Worm (Caenorhabditis elegans): ENCODE results near the gene cpg-4.

The cpg-4 gene

DNA sequence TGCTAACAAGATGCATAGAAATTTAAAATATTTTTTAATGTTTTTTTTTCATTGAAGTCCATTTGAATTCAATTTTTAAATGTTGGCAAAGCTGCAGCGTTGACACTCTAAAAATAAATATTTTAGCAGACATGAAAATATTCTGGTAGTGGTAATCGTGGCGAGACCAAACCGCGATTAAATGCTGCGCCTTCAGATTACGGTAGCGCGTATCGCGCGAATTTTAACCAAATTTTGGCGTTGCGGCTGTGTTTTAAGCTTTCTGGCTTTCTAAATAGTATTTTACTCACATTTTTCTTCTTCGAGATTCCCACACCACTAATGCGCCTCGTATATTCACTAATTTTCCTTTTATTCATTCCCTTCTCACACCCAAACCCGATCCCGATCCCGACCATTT, at the start of gene cpg-4:
TSS of gene cpg-4 (plus strand) at position 303 of the 400 bp plus-strand sequence.
- TF ChIP-seq unc-62 (GFP tag; optimal IDR thresholded peaks at IDR 0.05): no peak

DNA sequence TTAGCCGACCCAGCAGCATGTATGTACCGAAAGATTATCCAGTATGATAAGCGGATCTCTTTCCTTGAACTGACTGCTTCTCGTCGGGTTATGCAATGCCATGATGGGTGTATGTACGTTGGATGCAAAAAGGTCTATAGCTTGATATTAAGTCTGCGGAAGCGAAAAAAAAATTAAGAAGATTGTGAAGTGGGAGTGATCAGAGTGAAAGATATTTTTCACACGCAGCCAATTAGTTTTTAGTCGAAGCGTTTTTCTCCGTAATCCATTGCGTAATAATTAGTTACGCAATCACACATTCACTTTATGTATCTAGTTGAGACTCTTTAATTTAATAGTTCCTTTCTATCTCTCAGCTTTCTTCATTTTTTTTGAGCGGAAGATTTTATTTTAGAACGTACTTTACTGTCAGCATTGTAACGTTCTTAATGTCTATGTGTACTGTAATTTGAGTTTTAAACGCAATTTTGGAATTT, 46.5 kb upstream of the cpg-4 start:
- no peak for TF ChIP-seq unc-62 (GFP tag; optimal IDR thresholded peaks at IDR 0.05)

DNA sequence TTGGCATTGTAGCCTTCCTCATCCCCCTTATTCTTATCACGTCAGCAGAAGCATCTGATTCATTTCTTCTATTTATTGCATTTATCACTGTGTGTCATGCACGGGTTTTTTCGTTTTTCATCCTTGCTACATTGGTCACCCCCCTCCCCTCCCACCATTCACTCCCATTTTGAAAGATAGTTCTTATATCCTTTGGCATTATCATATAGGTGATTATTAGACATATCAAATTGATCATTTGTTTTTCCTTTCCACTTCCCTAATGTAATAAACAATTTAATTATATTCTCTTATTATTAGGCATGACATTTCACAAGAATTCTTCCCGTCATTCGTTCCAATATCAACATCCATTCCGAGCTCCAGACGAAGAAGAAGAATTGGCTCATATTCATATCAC, 45.1 kb upstream of the cpg-4 start, which contains the start of gene M03F8.1:
TSS of gene M03F8.1 (plus strand) at position 301 of the 400 bp plus-strand sequence.
- TF ChIP-seq unc-62 (GFP tag; optimal IDR thresholded peaks at IDR 0.05): no peak

DNA sequence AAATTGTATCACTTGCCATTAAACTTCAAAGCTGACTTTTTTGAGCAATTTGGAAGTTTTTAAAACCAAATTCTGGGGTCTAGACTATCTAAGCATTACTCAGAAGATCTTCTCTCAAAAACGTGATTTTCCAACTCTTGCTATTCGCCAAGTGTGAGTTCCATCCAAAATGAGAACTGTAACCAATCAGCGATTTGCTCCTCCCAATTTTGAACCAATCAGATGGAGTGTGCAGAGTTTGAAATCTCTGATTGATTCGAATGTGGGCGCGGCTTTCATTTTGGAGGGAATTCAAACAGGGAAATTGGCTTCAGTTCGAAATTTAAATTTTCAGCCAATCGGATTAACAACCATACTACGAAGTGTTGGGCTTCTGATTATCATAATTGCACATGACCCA, 43.1 kb upstream of the cpg-4 start:
- TF ChIP-seq unc-62 (GFP tag; optimal IDR thresholded peaks at IDR 0.05): no peak

DNA sequence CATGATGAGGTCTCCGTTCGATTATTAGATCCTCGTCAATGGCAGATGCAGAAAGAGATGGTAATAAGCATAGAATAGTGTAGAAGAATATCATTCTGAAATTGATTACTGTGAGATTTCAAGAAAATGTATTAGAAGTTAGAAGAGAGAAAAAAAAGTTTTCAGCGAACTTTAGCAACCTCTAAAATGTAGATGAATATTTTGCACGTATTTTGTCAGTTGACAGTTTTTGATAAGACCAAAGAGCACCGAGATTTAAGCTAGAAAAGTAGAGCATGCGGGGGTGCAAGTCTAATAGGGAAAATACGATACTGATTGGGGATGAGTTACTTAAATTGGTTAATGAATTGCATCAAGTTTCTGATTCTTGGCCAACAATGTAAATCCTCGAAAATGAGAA, 41.5 kb upstream of the cpg-4 start, which contains the start of gene M03F8.6:
TSS of gene M03F8.6 (minus strand) at position 101 of the 400 bp plus-strand sequence.
- TF ChIP-seq unc-62 (GFP tag; optimal IDR thresholded peaks at IDR 0.05): no peak

DNA sequence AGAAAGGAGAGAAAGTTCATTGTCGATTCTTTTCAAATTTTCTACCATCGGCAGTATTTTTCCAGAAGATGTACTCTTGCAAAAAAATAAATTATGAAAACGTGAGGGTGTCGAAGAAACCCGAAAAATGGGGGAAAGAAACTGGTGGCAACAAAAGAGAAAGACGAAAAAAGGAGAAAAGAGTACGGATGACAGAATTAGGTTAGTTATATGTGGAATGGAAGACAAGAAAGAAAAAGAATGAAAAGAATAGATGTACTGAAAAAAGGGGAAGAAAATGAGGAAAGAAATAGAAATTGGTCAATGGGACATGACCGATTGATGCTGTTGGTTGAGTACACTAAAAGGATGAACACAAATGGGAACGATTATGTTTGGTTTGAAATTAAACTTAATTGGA, 40.6 kb upstream of the cpg-4 start:
- TF ChIP-seq unc-62 (GFP tag; optimal IDR thresholded peaks at IDR 0.05): no peak

DNA sequence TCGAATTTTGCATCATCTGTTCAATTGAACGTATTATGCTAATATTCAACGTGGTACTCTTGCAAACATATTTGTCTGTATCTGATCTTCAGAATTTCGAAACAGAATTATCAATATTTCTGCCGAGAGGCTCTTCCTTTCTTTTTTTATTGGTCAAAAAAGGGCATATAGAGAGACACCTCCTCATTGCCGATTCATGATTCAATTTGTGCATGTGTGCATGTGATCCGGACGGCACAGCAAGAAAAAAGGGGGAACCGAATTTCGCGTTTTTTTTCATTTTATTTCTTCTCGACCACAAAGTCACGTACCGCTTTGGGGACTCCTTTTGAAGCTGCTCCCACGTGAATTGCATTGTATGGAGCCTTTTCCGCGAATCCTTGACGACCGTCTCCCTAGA, 34.7 kb upstream of the cpg-4 start, which contains the start of gene mcp-1:
TSS of gene mcp-1 (plus strand) at position 292 of the 400 bp plus-strand sequence.
- TF ChIP-seq unc-62 (GFP tag; optimal IDR thresholded peaks at IDR 0.05): no peak

DNA sequence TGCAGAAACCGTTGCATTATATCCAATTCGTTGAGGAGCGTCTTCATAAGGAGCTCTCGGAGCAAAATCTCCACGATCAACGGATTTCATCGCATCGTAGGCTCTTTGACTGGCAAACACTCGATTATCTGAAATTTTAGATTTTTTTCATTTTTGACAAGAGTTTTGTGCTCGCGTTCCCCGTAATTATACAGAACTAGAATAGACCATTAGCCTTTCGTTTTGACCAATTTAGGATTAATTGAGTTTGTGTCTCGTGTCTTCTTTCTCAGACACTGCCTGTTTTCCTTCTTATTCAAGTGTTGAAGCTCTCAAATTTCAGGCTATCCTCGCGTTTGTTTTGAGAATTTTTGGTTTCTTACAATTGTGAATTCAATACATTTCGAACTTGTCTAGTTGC, 33.1 kb upstream of the cpg-4 start:
- no peak for TF ChIP-seq unc-62 (GFP tag; optimal IDR thresholded peaks at IDR 0.05)

DNA sequence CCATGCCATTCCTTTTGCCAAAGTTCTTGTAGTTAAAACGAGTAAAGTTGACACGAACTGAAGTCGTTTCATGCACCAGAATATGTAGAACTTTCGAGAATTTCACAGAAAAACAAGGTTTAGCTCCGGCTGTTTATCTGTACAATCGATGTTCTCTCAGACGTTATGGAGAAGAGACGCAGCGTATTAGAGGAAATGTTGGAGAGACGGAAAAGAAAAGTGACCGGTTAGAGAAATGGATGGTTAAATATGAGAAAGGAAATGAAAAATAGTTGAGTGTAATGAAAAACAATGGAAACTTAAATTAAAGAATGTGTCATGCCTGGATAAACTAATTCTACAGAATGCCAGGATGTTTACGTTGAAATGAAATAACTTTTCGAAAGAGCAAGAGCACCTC, 32.5 kb upstream of the cpg-4 start, which contains the start of gene pcm-1:
TSS of gene pcm-1 (minus strand) at position 187 of the 400 bp plus-strand sequence.
- no peak for TF ChIP-seq unc-62 (GFP tag; optimal IDR thresholded peaks at IDR 0.05)

DNA sequence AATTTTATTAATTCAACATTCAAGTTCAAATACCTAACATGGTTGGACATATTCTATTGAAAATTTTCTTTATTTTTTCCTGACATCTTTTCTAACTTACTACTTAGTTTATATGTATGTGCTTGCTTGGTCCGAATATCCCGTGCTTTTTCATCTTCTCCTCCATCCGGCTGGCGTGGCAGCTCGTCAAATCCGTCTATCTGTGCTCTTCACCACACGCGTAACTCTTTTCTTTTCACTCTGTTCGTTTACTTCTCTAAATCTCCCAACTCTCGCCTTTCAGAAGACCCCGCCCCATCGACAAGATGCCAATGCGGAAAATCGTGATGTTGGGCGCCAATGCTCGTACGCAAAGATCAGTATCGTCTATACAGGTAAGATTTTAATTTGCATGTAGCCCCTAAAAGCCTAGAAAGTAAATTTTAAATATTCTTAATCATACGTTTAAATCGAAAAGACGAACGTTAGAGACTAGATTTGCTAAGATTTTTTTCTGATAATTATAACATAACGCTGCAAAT, 31.5 kb upstream of the cpg-4 start:
- no peak for TF ChIP-seq unc-62 (GFP tag; optimal IDR thresholded peaks at IDR 0.05)

DNA sequence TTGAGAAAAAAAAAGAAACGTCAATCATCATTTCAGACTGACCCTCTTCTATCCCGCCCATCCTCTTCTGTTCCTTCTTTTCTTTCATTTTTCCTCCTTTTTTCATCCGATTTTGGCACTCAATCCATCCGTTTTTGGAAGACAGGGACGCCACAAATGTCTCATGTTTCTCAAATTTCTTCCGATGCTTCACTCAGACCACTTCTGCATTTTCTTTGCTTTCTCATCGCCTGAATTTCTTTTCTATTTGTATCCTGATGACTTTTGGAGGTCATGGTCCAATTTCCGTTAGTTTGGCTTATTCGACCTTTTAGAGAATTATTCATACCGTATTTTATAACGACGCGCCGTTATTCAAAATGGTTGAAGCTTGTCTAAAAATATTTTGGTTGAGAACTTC, 23.6 kb upstream of the cpg-4 start:
- no peak for TF ChIP-seq unc-62 (GFP tag; optimal IDR thresholded peaks at IDR 0.05)

DNA sequence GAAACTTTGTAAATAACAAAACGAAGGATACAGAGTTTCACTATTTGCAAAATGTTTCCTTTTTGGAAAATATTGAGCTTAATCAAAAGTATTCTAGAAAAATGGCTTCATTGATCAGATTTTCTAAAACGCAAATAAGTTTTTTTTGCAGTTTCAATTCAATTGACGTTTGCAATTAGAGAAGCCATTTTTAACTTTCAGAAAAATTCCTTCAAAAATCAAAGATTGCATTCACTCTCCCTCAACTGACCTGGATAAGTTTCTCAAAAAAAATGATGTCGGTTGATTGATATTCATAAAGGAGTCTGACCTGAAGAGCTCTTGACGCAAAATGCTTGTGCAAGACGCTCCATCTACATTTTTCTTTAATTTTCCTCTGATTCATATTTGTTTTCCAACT, 22.5 kb upstream of the cpg-4 start:
- no peak for TF ChIP-seq unc-62 (GFP tag; optimal IDR thresholded peaks at IDR 0.05)

DNA sequence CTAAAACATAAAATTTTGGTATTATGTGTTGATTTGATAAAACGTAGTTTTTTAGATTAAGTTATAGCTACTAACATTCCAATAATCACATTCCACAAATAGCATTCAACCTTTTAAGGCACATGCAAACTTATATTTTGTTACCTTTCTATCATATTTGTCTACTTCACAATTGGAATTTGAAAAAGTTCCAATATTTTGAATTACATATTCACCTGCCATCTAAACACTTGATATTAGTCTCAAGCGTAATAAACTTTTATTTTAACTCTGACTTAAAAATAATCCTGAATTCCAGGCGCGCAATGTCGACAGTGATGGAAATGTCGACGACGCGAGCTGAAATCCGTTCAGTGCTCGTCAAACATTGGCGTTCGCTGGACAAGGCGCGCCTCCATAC, 20.5 kb upstream of the cpg-4 start, which contains the start of gene acy-2:
TSS of gene acy-2 (plus strand) at position 301 of the 400 bp plus-strand sequence.
- TF ChIP-seq unc-62 (GFP tag; optimal IDR thresholded peaks at IDR 0.05): no peak

DNA sequence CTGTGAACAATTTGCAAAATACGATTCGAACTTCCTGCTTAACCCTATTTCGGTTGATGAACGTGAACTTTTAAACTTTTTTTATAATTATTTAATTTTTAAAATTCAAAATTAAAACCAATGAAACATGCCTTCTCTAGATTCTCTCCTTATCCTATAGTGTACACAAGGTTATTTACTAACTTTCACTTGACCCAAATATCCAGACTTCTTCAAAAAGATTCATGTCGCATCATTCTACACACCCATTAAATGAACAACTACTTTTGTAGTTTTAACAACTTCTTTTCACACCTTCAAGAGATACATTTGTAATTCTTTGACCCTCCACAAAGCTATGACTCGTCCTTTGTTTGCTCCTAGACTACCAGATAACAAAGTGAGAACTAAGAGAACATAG, 13.5 kb upstream of the cpg-4 start:
- no peak for TF ChIP-seq unc-62 (GFP tag; optimal IDR thresholded peaks at IDR 0.05)

DNA sequence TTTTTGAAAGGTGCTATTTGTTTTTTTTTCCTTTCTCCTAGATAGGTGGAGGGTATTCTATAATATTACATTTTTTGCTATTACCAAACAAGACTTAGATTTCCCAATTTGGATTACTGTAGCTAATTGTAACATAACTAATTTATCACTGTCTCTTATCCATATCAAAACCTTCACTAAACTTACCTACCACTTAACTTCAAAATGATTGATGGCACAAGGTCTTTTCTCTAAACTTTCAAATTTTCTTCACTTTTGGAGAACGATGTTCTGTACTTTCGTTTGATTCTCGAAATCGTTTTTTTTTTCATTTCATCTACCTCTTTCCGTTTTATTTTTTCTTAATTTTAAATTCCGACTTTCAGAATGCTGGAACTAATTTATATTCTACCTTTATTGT, 12.8 kb upstream of the cpg-4 start, which contains the start of gene dhs-16:
TSS of gene dhs-16 (plus strand) at position 366 of the 400 bp plus-strand sequence.
- no peak for TF ChIP-seq unc-62 (GFP tag; optimal IDR thresholded peaks at IDR 0.05)

DNA sequence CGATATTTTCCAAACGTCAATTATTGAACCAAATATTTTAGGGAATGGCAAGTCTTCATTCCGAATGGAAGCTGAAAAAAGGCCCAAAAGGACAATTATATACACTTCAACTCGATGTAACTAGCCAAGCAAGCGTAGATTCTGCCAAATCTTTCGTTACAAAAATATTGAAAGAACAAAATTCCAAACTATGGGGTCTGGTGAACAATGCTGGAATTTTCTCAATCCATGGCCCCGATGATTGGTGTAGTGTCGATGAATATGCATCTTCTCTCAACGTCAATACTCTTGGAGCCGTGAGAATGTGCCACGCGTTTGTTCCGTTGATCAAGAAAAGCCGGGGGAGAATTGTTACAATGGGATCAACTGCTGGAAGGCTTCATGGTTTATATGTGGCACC, 12.0 kb upstream of the cpg-4 start:
- TF ChIP-seq unc-62 (GFP tag; optimal IDR thresholded peaks at IDR 0.05): no peak

DNA sequence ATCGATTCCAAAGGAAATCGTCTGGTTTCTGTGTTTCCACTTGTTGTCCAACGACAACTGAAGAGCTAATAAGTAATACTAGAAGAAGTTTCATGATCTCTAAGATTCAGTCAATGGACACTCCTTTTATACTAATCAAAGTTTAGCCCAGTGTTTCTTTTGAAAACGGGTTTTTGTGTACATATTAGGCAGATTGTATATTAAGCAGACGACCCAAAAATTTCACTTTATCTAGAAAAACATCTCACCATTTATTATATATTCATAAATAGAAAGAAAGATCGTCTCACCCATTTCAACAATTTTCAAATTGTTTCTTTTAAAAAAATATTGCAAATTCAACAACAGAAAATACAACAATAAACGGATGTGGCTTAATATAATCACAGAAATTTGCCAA, 9.5 kb upstream of the cpg-4 start, which contains the start of gene C10F3.7:
TSS of gene C10F3.7 (minus strand) at position 101 of the 400 bp plus-strand sequence.
- no peak for TF ChIP-seq unc-62 (GFP tag; optimal IDR thresholded peaks at IDR 0.05)

DNA sequence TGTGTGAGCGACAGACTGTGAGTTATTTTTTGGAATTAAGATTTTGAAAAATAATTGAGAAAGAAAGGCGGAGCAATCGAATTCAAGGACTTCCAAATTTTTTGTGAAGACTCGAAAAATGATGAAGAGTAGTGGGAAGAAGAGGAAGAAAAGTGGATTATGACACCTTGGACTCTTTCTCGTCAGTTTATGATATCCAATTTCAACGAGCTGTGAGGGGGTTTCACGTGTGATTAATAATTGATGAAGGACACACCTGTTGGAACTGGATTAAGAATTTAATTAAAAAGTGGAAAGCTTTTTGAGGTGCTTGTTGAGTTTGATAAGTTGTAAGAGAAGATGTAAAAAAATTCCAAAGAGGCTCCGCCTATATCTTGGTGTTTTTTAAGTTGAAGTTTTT, 5.8 kb upstream of the cpg-4 start, which contains the start of gene fut-8:
TSS of gene fut-8 (minus strand) at position 101 of the 400 bp plus-strand sequence.
- TF ChIP-seq unc-62 (GFP tag; optimal IDR thresholded peaks at IDR 0.05): no peak
